Fruit fly (Drosophila melanogaster): ENCODE results near the gene Sgs7.

Sgs7 gene

DNA sequence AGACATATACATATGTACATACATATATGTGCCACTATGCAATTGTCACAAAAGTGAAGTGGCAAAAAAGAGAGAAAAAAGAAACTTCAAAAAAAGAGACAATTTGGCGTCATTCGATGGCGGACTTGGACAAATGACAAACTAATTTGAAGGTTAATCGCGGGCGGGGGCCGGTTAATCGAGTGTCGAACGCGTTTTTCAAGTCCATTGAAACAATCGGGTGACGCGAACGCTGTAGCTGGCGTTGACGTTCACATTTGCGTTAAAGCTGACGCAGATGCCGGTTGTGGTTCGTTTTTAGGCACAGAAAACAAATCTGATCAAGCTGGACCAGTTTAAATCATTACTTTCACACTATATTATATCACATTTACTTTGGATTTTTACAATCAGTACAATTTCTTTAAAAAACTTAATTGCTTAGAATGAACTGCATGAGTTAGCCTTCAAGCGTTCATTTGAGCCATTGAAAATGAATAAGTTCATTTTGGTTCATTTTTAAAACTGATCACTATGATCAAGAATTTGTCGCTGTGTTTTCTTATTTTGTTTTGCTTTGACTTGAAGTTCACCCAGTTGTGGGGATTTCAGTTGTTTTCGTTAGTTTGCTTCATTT, 24.2 kb downstream of the Sgs7 start (continued):
- TF ChIP-seq Hr51 (GFP tag; optimal IDR thresholded peaks at IDR 0.05), result peak in 1 of 2 experiments; percentile 64
- no peak for TF ChIP-seq fd64A (GFP tag; optimal IDR thresholded peaks at IDR 0.05)
- TF ChIP-seq Pdp1 (GFP tag; optimal IDR thresholded peaks at IDR 0.05), result peak; percentile 29 to 48
- TF ChIP-seq en (GFP tag; optimal IDR thresholded peaks at IDR 0.05), result peak; percentile 29
- TF ChIP-seq HLH54F (GFP tag; optimal IDR thresholded peaks at IDR 0.05), result peak; percentile 9
- TF ChIP-seq CG17328 (GFP tag; IDR thresholded peaks at IDR 0.05), result no peak
- TF ChIP-seq CG31441 (GFP tag; IDR thresholded peaks at IDR 0.05), result peak; percentile 56; the same call in 1 of the 2 replicates
- peak; percentile 24 for TF ChIP-seq Bteb2 (GFP tag; optimal IDR thresholded peaks at IDR 0.05)
- TF ChIP-seq Hmx (GFP tag; optimal IDR thresholded peaks at IDR 0.05), result no peak
- TF ChIP-seq CG10267 (tag; optimal IDR thresholded peaks at IDR 0.05), result peak; percentile 20
- TF ChIP-seq Abd-B (GFP tag; optimal IDR thresholded peaks at IDR 0.05), result no peak
- TF ChIP-seq pho (GFP tag; optimal IDR thresholded peaks at IDR 0.05), result peak; percentile 40
- no peak for TF ChIP-seq gcm2 (GFP tag; optimal IDR thresholded peaks at IDR 0.05)
- TF ChIP-seq hbn (GFP tag; IDR thresholded peaks at IDR 0.05; ENCODE audit: partially characterized antibody), result no peak
- TF ChIP-seq zen2 (GFP tag; IDR thresholded peaks at IDR 0.05; ENCODE audit: partially characterized antibody), result no peak
- peak; percentile 45; the same call in 1 of the 3 replicates for TF ChIP-seq Mrtf (GFP tag; IDR thresholded peaks at IDR 0.05)
- 0 out of 2 replicates have a peak, but pooled peaks have one; percentile 31 for TF ChIP-seq bowl (GFP tag; IDR thresholded peaks at IDR 0.05)
- TF ChIP-seq cas (GFP tag; IDR thresholded peaks at IDR 0.05), result no peak
- TF ChIP-seq dpn (GFP tag; optimal IDR thresholded peaks at IDR 0.05), result peak; percentile 20 to 66
- TF ChIP-seq yki (optimal IDR thresholded peaks at IDR 0.05), result no peak
- TF ChIP-seq tup (GFP tag; optimal IDR thresholded peaks at IDR 0.05), result no peak
- peak; percentile 5 for TF ChIP-seq Xbp1 (GFP tag; optimal IDR thresholded peaks at IDR 0.05)
- TF ChIP-seq Dek (tag; optimal IDR thresholded peaks at IDR 0.05), result no peak
- TF ChIP-seq CG7372 (GFP tag; IDR thresholded peaks at IDR 0.05), result peak; percentile 26; the same call in 1 of the 2 replicates
- TF ChIP-seq pzg (GFP tag; optimal IDR thresholded peaks at IDR 0.05), result no peak
- TF ChIP-seq CG4328 (GFP tag; optimal IDR thresholded peaks at IDR 0.05), result peak; percentile 13
- TF ChIP-seq Blimp-1 (GFP tag; optimal IDR thresholded peaks at IDR 0.05), result no peak
- no peak for TF ChIP-seq stwl (tag; optimal IDR thresholded peaks at IDR 0.05)
- TF ChIP-seq disco-r (GFP tag; optimal IDR thresholded peaks at IDR 0.05), result no peak
- TF ChIP-seq CG2120 (GFP tag; optimal IDR thresholded peaks at IDR 0.05), result peak; percentile 75
- TF ChIP-seq CG4282 (GFP tag; optimal IDR thresholded peaks at IDR 0.05), result no peak
- peak; percentile 17 for TF ChIP-seq CG2712 (tag; optimal IDR thresholded peaks at IDR 0.05)
- no peak for TF ChIP-seq CG13287 (GFP tag; IDR thresholded peaks at IDR 0.05; ENCODE audit: partially characterized antibody)
- TF ChIP-seq Scr (GFP tag; IDR thresholded peaks at IDR 0.05; ENCODE audit: partially characterized antibody), result no peak
- TF ChIP-seq prd (optimal IDR thresholded peaks at IDR 0.05), result no peak
- peak; percentile 32; the same call in 2 of the 3 replicates for TF ChIP-seq prd (GFP tag; IDR thresholded peaks at IDR 0.05)
- peak; percentile 63 for TF ChIP-seq CG9932 (GFP tag; IDR thresholded peaks at IDR 0.05)
- TF ChIP-seq sens (GFP tag), result peak; percentile 60
- peak; percentile 8 for TF ChIP-seq slp2 (GFP tag; optimal IDR thresholded peaks at IDR 0.05)
- peak; percentile 23 for TF ChIP-seq Camta (GFP tag; optimal IDR thresholded peaks at IDR 0.05)
- no peak for TF ChIP-seq CG7745 (tag; optimal IDR thresholded peaks at IDR 0.05)
- no peak for TF ChIP-seq aop (GFP tag; IDR thresholded peaks at IDR 0.05)
- TF ChIP-seq CG17385 (GFP tag; optimal IDR thresholded peaks at IDR 0.05), result peak; percentile 48
- peak; percentile 18 for TF ChIP-seq zf30C (GFP tag; optimal IDR thresholded peaks at IDR 0.05)
- TF ChIP-seq cg (GFP tag; optimal IDR thresholded peaks at IDR 0.05), result no peak
- TF ChIP-seq nmo (GFP tag; optimal IDR thresholded peaks at IDR 0.05), result peak; percentile 45
- TF ChIP-seq Dad (GFP tag; optimal IDR thresholded peaks at IDR 0.05), result peak; percentile 49
- TF ChIP-seq maf-S (GFP tag; optimal IDR thresholded peaks at IDR 0.05), result no peak
- peak; percentile 49; the same call in 1 of the 2 replicates for TF ChIP-seq klu (GFP tag; IDR thresholded peaks at IDR 0.05)
- TF ChIP-seq CG2889 (GFP tag; IDR thresholded peaks at IDR 0.05), result no peak
